In genomic region chrII:11345570-11346029, ce11 we compare ENCODE assay signal across 5 worm cellular contexts.
TF ChIP-seq lines count a peak whose summit lies in the region.

TSS of gene nduf-11 (minus strand) at chrII:11345620.

TF ChIP-seq in whole organism, L1 larva, 84 proteins besides CTCF, POLR2A, EP300 and RAD21 (continues in another document):
- TF ChIP-seq nhr-76 (tag; optimal IDR thresholded peaks at IDR 0.05; lab: Kevin White, UChicago), result no peak
- peak; percentile 43 for TF ChIP-seq fkh-4 (tag; optimal IDR thresholded peaks at IDR 0.05; lab: Kevin White, UChicago; ENCODE audit: borderline replicate concordance)
- peak; percentile 82 to 90 (median 87) for TF ChIP-seq ceh-82 (tag; optimal IDR thresholded peaks at IDR 0.05; lab: Kevin White, UChicago)
- TF ChIP-seq ceh-8 (GFP tag; optimal IDR thresholded peaks at IDR 0.05; lab: Kevin White, UChicago), result peak; percentile 30
- TF ChIP-seq hpl-2 (GFP tag; optimal IDR thresholded peaks at IDR 0.05; lab: Kevin White, UChicago), result no peak
- peak; percentile 90 for TF ChIP-seq dsc-1 (tag; optimal IDR thresholded peaks at IDR 0.05; lab: Kevin White, UChicago)
- peak; percentile 8 for TF ChIP-seq efl-3 (GFP tag; optimal IDR thresholded peaks at IDR 0.05; lab: Kevin White, UChicago)
- TF ChIP-seq lin-15B (tag; optimal IDR thresholded peaks at IDR 0.05; lab: Kevin White, UChicago), result peak; percentile 69
- peak; percentile 93 for TF ChIP-seq nhr-71 (tag; optimal IDR thresholded peaks at IDR 0.05; lab: Kevin White, UChicago)
- peak; percentile 87 for TF ChIP-seq xbp-1 (tag; optimal IDR thresholded peaks at IDR 0.05; lab: Kevin White, UChicago)
- TF ChIP-seq pag-3 (tag; optimal IDR thresholded peaks at IDR 0.05; lab: Kevin White, UChicago; ENCODE audit: borderline replicate concordance, insufficient read depth), result no peak
- TF ChIP-seq snu-23 (GFP tag; optimal IDR thresholded peaks at IDR 0.05; lab: Kevin White, UChicago), result peak; percentile 91
- TF ChIP-seq unc-130 (tag; optimal IDR thresholded peaks at IDR 0.05; lab: Kevin White, UChicago), result peak; percentile 68
- TF ChIP-seq nhr-28 (tag; optimal IDR thresholded peaks at IDR 0.05; lab: Kevin White, UChicago), result no peak
- no peak for TF ChIP-seq sptf-1 (tag; optimal IDR thresholded peaks at IDR 0.05; lab: Kevin White, UChicago)
- peak; percentile 56 for TF ChIP-seq egl-13 (tag; optimal IDR thresholded peaks at IDR 0.05; lab: Kevin White, UChicago)
- TF ChIP-seq nhr-19 (GFP tag; conservative IDR thresholded peaks at IDR 0.05; lab: Robert Waterston, UW), result peak; percentile 89
- peak; percentile 84 for TF ChIP-seq isw-1 (GFP tag; IDR thresholded peaks at IDR 0.05; lab: Robert Waterston, UW)

TF ChIP-seq in whole organism, L3 larva, 47 proteins besides CTCF, POLR2A, EP300 and RAD21 (continues in another document):
- peak; percentile 32 for TF ChIP-seq unc-62 (GFP tag; optimal IDR thresholded peaks at IDR 0.05; lab: Kevin White, UChicago)
- no peak for TF ChIP-seq fkh-2 (tag; optimal IDR thresholded peaks at IDR 0.05; lab: Kevin White, UChicago)
- TF ChIP-seq lin-39 (tag; optimal IDR thresholded peaks at IDR 0.05; lab: Kevin White, UChicago), result peak; percentile 61
- peak; percentile 67 for TF ChIP-seq ceh-28 (tag; optimal IDR thresholded peaks at IDR 0.05; lab: Kevin White, UChicago)
- TF ChIP-seq nhr-67 (tag; optimal IDR thresholded peaks at IDR 0.05; lab: Kevin White, UChicago), result no peak
- peak; percentile 82 for TF ChIP-seq R02D3.7 (tag; optimal IDR thresholded peaks at IDR 0.05; lab: Kevin White, UChicago)
- TF ChIP-seq pqm-1 (tag; optimal IDR thresholded peaks at IDR 0.05; lab: Kevin White, UChicago), result peak; percentile 50
- TF ChIP-seq nhr-77 (tag; optimal IDR thresholded peaks at IDR 0.05; lab: Kevin White, UChicago), result peak; percentile 75
- TF ChIP-seq ama-1 (optimal IDR thresholded peaks at IDR 0.05; lab: Kevin White, UChicago), result peak; percentile 84
- TF ChIP-seq ztf-4 (tag; optimal IDR thresholded peaks at IDR 0.05; lab: Kevin White, UChicago), result no peak
- TF ChIP-seq jun-1 (tag; optimal IDR thresholded peaks at IDR 0.05; lab: Kevin White, UChicago), result peak; percentile 37
- TF ChIP-seq ceh-9 (tag; optimal IDR thresholded peaks at IDR 0.05; lab: Kevin White, UChicago), result no peak
- no peak for TF ChIP-seq fos-1 (tag; optimal IDR thresholded peaks at IDR 0.05; lab: Kevin White, UChicago)
- TF ChIP-seq nhr-23 (tag; optimal IDR thresholded peaks at IDR 0.05; lab: Kevin White, UChicago), result peak; percentile 93
- TF ChIP-seq sea-2 (GFP tag; optimal IDR thresholded peaks at IDR 0.05; lab: Kevin White, UChicago), result no peak
- TF ChIP-seq nhr-12 (tag; optimal IDR thresholded peaks at IDR 0.05; lab: Kevin White, UChicago), result no peak
- peak; percentile 55 for TF ChIP-seq elt-2 (tag; optimal IDR thresholded peaks at IDR 0.05; lab: Kevin White, UChicago)
- peak; percentile 69 for TF ChIP-seq tbx-2 (tag; optimal IDR thresholded peaks at IDR 0.05; lab: Kevin White, UChicago)
- peak; percentile 80 for TF ChIP-seq ceh-82 (tag; optimal IDR thresholded peaks at IDR 0.05; lab: Kevin White, UChicago)

TF ChIP-seq in whole organism, early embryonic, 17 proteins besides CTCF, POLR2A, EP300 and RAD21:
- TF ChIP-seq sea-1 (GFP tag; conservative IDR thresholded peaks at IDR 0.05; lab: Robert Waterston, UW) (0 out of 2 replicates have a peak, but pooled peaks have one; percentile 45), ama-1 (optimal IDR thresholded peaks at IDR 0.05; lab: Kevin White, UChicago) (no peak), hnd-1 (tag; optimal IDR thresholded peaks at IDR 0.05; lab: Kevin White, UChicago) (peak; percentile 22), tra-4 (tag; optimal IDR thresholded peaks at IDR 0.05; lab: Kevin White, UChicago) (no peak), F13C5.2 (tag; optimal IDR thresholded peaks at IDR 0.05; lab: Kevin White, UChicago) (peak; percentile 63), scrt-1 (GFP tag; IDR thresholded peaks at IDR 0.05; lab: Robert Waterston, UW) (peak; percentile 20; the same call in 1 of the 2 replicates), tbx-11 (GFP tag; IDR thresholded peaks at IDR 0.05; lab: Robert Waterston, UW) (no peak), flt-1 (GFP tag; IDR thresholded peaks at IDR 0.05; lab: Robert Waterston, UW) (peak; percentile 40; the same call in 1 of the 2 replicates), aly-1 (tag; optimal IDR thresholded peaks at IDR 0.05; lab: Kevin White, UChicago) (no peak), B0310.2 (tag; optimal IDR thresholded peaks at IDR 0.05; lab: Kevin White, UChicago) (no peak), ets-7 (tag; optimal IDR thresholded peaks at IDR 0.05; lab: Kevin White, UChicago) (no peak), ceh-36 (tag; optimal IDR thresholded peaks at IDR 0.05; lab: Kevin White, UChicago) (peak; percentile 53), pes-1 (GFP tag; IDR thresholded peaks at IDR 0.05; lab: Robert Waterston, UW) (peak; percentile 65)

TF ChIP-seq in whole organism, midembryonic, 9 proteins besides CTCF, POLR2A, EP300 and RAD21:
- TF ChIP-seq ztf-29 (GFP tag; IDR thresholded peaks at IDR 0.05; lab: Robert Waterston, UW) (no peak), T22C8.4 (GFP tag; IDR thresholded peaks at IDR 0.05; lab: Robert Waterston, UW) (no peak), klf-2 (GFP tag; conservative IDR thresholded peaks at IDR 0.05; lab: Robert Waterston, UW) (no peak), tab-1 (GFP tag; IDR thresholded peaks at IDR 0.05; lab: Robert Waterston, UW) (no peak; the same call in 1 of the 2 replicates), flt-1 (GFP tag; IDR thresholded peaks at IDR 0.05; lab: Robert Waterston, UW) (peak; percentile 84), cog-1 (tag; optimal IDR thresholded peaks at IDR 0.05; lab: Kevin White, UChicago) (peak; percentile 70), med-1 (GFP tag; optimal IDR thresholded peaks at IDR 0.05; lab: Kevin White, UChicago; ENCODE audit: insufficient read depth) (peak; percentile 6), ztf-23 (GFP tag; IDR thresholded peaks at IDR 0.05; lab: Robert Waterston, UW) (peak; percentile 68; the same call in 1 of the 2 replicates), ref-1 (GFP tag; conservative IDR thresholded peaks at IDR 0.05; lab: Robert Waterston, UW) (no peak)
TF ChIP-seq in whole organism, midembryonic: peak in this region for 4.

TF ChIP-seq in whole organism, young adult, 124 proteins besides CTCF, POLR2A, EP300 and RAD21 (continues in another document):
- TF ChIP-seq snpc-3.4 (tag; optimal IDR thresholded peaks at IDR 0.05; lab: Kevin White, UChicago), result peak; percentile 23
- no peak for TF ChIP-seq chd-7 (tag; optimal IDR thresholded peaks at IDR 0.05; lab: Kevin White, UChicago)
- TF ChIP-seq K12H6.12 (tag; optimal IDR thresholded peaks at IDR 0.05; lab: Kevin White, UChicago), result peak; percentile 5
- no peak for TF ChIP-seq ztf-25 (GFP tag; IDR thresholded peaks at IDR 0.05; lab: Robert Waterston, UW)
- TF ChIP-seq Y53G8AR.9 (GFP tag; conservative IDR thresholded peaks at IDR 0.05; lab: Robert Waterston, UW), result peak; percentile 77
- TF ChIP-seq C17E4.6 (GFP tag; IDR thresholded peaks at IDR 0.05; lab: Robert Waterston, UW), result no peak
- peak; percentile 51; the same call in 1 of the 2 replicates for TF ChIP-seq madf-8 (GFP tag; conservative IDR thresholded peaks at IDR 0.05; lab: Robert Waterston, UW)
- no peak for TF ChIP-seq F55B11.4 (tag; optimal IDR thresholded peaks at IDR 0.05; lab: Kevin White, UChicago; ENCODE audit: borderline replicate concordance, insufficient read depth)
- no peak for TF ChIP-seq sea-2 (GFP tag; IDR thresholded peaks at IDR 0.05; lab: Robert Waterston, UW)
- no peak for TF ChIP-seq unc-130 (GFP tag; optimal IDR thresholded peaks at IDR 0.05; lab: Kevin White, UChicago)
- peak; percentile 24 for TF ChIP-seq B0035.1 (tag; optimal IDR thresholded peaks at IDR 0.05; lab: Kevin White, UChicago)
- no peak for TF ChIP-seq hrde-1 (tag; optimal IDR thresholded peaks at IDR 0.05; lab: Kevin White, UChicago; ENCODE audit: borderline replicate concordance)
- no peak for TF ChIP-seq akir-1 (GFP tag; optimal IDR thresholded peaks at IDR 0.05; lab: Kevin White, UChicago)
- no peak for TF ChIP-seq F37B4.10 (GFP tag; IDR thresholded peaks at IDR 0.05; lab: Robert Waterston, UW)
- TF ChIP-seq zim-3 (tag; optimal IDR thresholded peaks at IDR 0.05; lab: Kevin White, UChicago), result no peak
- TF ChIP-seq dpl-1 (GFP tag; optimal IDR thresholded peaks at IDR 0.05; lab: Kevin White, UChicago), result peak; percentile 85
- TF ChIP-seq ceh-40 (GFP tag; IDR thresholded peaks at IDR 0.05; lab: Robert Waterston, UW), result no peak
- no peak for TF ChIP-seq ztf-6 (GFP tag; IDR thresholded peaks at IDR 0.05; lab: Robert Waterston, UW)
- no peak for TF ChIP-seq nhr-27 (tag; optimal IDR thresholded peaks at IDR 0.05; lab: Kevin White, UChicago)
- peak; percentile 71; the same call in 1 of the 2 replicates for TF ChIP-seq pbrm-1 (GFP tag; IDR thresholded peaks at IDR 0.05; lab: Robert Waterston, UW)
- TF ChIP-seq hlh-12 (tag; optimal IDR thresholded peaks at IDR 0.05; lab: Kevin White, UChicago), result no peak
- no peak for TF ChIP-seq egl-44 (GFP tag; IDR thresholded peaks at IDR 0.05; lab: Robert Waterston, UW)
- TF ChIP-seq ets-4 (GFP tag; optimal IDR thresholded peaks at IDR 0.05; lab: Kevin White, UChicago), result no peak
- TF ChIP-seq athp-1 (tag; optimal IDR thresholded peaks at IDR 0.05; lab: Kevin White, UChicago), result peak; percentile 38
- no peak for TF ChIP-seq madf-3 (GFP tag; IDR thresholded peaks at IDR 0.05; lab: Robert Waterston, UW)
- no peak for TF ChIP-seq sdz-38 (tag; optimal IDR thresholded peaks at IDR 0.05; lab: Kevin White, UChicago)
- TF ChIP-seq dox-1 (GFP tag; IDR thresholded peaks at IDR 0.05; lab: Robert Waterston, UW), result peak; percentile 61
- no peak for TF ChIP-seq cebp-2 (GFP tag; IDR thresholded peaks at IDR 0.05; lab: Robert Waterston, UW)
- TF ChIP-seq K11D2.4 (GFP tag; IDR thresholded peaks at IDR 0.05; lab: Robert Waterston, UW), result 0 out of 2 replicates have a peak, but pooled peaks have one; percentile 44
- TF ChIP-seq F22D6.2 (tag; optimal IDR thresholded peaks at IDR 0.05; lab: Kevin White, UChicago), result no peak
- peak; percentile 34 for TF ChIP-seq ceh-27 (GFP tag; optimal IDR thresholded peaks at IDR 0.05; lab: Kevin White, UChicago)
- TF ChIP-seq egl-18 (GFP tag; IDR thresholded peaks at IDR 0.05; lab: Robert Waterston, UW), result no peak
- no peak for TF ChIP-seq nhr-179 (tag; optimal IDR thresholded peaks at IDR 0.05; lab: Kevin White, UChicago)
- peak; percentile 30 for TF ChIP-seq madf-10 (tag; optimal IDR thresholded peaks at IDR 0.05; lab: Kevin White, UChicago)
- TF ChIP-seq F52B5.7 (tag; optimal IDR thresholded peaks at IDR 0.05; lab: Kevin White, UChicago), result no peak
- TF ChIP-seq tbp1 (GFP tag; optimal IDR thresholded peaks at IDR 0.05; lab: Kevin White, UChicago), result peak; percentile 63
- TF ChIP-seq ztf-28 (GFP tag; IDR thresholded peaks at IDR 0.05; lab: Robert Waterston, UW), result no peak
- no peak for TF ChIP-seq Y79H2A.3 (GFP tag; conservative IDR thresholded peaks at IDR 0.05; lab: Robert Waterston, UW)
- no peak for TF ChIP-seq hlh-26 (GFP tag; conservative IDR thresholded peaks at IDR 0.05; lab: Robert Waterston, UW)

Comparison
In these comparisons a context has a peak if more than half of its experiments do, and no peak if none do; other contexts are left out.
1. Of the 8 proteins assayed by ChIP-seq in both whole organism, young adult and whole organism, L1 larva: peak only in whole organism, young adult: none; only in whole organism, L1 larva: nhr-90 and unc-130; in both: ama-1, dpl-1, efl-1, lin-35 and snpc-4; in neither: 1.